Worm (Caenorhabditis elegans) whole organism, L4/young adult: ENCODE data around the gene T28H10.1.

Experiments used
- W03F9.2 ChIP-seq: fragments of 150-350 bp; optimal IDR thresholded peaks from 2 replicates; lab custom pipeline; 2014; ENCODE audit warnings: missing biosample characterization, missing genetic modification characterization
- dao-5 ChIP-seq: sonication (generic microtip); optimal IDR thresholded peaks from 2 replicates; lab custom pipeline; 2016; ENCODE audit warnings: missing genotype, missing genetic modification characterization, moderate library complexity, missing compliant biosample characterization
- him-1 ChIP-seq: sonication (generic microtip); optimal IDR thresholded peaks from 2 replicates; lab custom pipeline; 2016; ENCODE audit warnings: missing genotype, missing genetic modification reagents, missing genetic modification characterization, missing compliant biosample characterization

T28H10.1 gene

DNA sequence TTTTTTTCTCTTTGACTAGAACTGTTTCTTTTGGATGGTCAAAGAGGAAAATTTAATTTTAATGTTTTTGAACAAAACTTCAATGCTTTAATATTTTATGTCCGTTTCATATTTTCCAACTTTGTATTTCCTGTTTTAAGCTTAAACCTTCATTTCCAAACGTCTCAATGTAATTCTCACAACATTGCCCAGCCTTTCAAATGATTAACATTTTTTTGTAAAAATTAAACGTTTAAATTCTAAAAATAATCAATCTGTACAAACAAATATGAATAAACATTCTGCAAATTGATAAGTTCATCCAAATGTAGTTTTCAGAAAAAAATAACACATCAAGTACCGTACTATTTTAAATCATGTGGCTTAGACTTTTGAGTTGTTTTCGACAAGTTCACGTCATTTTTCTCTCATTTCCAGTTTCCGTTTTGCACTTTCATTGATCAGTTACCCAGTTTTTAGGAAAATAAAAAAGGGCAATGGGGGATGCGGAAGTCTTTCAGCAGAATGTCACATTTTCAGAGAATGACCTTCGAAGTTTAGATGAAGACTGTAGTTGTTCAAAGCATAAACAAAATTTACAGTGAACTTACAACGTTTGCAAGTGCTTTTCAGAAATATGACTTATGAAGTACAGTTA, 39.2 kb downstream of the T28H10.1 start:
- TF ChIP-seq dao-5 (tag; lab: Kevin White, UChicago) (no peak), him-1 (tag; lab: Kevin White, UChicago) (no peak), W03F9.2 (tag; lab: Kevin White, UChicago) (no peak)

DNA sequence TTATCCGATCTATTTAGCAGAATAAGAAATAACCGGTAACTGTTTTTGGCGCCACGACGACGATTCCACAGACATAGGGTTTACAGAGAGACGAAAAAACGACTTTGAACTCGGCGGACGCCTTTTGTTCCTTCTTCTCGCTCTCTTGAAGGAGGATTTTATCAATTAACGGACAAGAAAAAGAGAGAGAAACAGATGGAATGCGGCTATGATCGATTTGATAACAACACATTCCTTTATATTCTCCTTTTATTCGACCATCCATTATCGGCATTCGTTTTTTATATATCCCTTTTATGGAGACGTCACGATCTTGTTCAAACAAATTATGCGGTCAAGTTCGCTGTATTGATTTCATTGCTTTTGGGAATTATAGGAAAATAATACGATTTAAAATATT, 45.2 kb downstream of the T28H10.1 start:
- TF ChIP-seq W03F9.2 (tag; lab: Kevin White, UChicago) (peak; percentile 31), dao-5 (tag; lab: Kevin White, UChicago) (no peak), him-1 (tag; lab: Kevin White, UChicago) (no peak)

- TF ChIP-seq W03F9.2 (tag; lab: Kevin White, UChicago) (no peak), dao-5 (tag; lab: Kevin White, UChicago) (no peak), him-1 (tag; lab: Kevin White, UChicago) (no peak)
These were observed 46.0 kb downstream of the T28H10.1 start for ce11 chrV:12549604-12550003.

- no peak for TF ChIP-seq dao-5 (tag; lab: Kevin White, UChicago)
- TF ChIP-seq him-1 (tag; lab: Kevin White, UChicago), result no peak
- TF ChIP-seq W03F9.2 (tag; lab: Kevin White, UChicago), result no peak
These were observed 46.5 kb downstream of the T28H10.1 start, which contains the start of gene F45D3.3 for ce11 chrV:12550036-12550626. TSS of gene F45D3.3 (minus strand) at chrV:12550385.

DNA sequence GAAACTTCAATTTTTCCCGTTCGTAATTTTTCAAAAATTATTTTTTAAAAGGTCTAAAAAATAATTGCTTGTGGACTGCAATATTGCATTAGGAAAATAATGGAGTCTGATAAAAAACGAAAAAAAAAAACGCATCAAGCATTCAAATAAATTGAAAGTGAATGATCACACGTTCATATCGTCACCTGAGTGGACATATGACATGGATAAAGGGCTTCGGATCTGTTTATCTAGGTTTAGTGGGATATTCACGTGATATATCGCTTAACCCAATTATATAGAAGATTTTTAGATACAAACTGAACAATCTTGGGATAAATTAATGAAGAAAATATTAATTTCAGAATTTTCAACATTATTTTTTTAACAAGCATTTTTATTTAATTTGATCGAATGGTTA, 47.2 kb downstream of the T28H10.1 start:
- TF ChIP-seq W03F9.2 (tag; lab: Kevin White, UChicago) (no peak), dao-5 (tag; lab: Kevin White, UChicago) (no peak), him-1 (tag; lab: Kevin White, UChicago) (no peak)

- no peak for TF ChIP-seq W03F9.2 (tag; lab: Kevin White, UChicago)
- no peak for TF ChIP-seq dao-5 (tag; lab: Kevin White, UChicago)
- no peak for TF ChIP-seq him-1 (tag; lab: Kevin White, UChicago)
These were observed 48.3 kb downstream of the T28H10.1 start for ce11 chrV:12551638-12552478.

ce11 chrV:12552671-12553212, 49.1 kb downstream of the T28H10.1 start, which contains the start of gene F45D3.4:
TSS of gene F45D3.4 (minus strand) at chrV:12553191.
- no peak for TF ChIP-seq him-1 (tag; lab: Kevin White, UChicago)
- no peak for TF ChIP-seq W03F9.2 (tag; lab: Kevin White, UChicago)
- no peak for TF ChIP-seq dao-5 (tag; lab: Kevin White, UChicago)

- TF ChIP-seq him-1 (tag; lab: Kevin White, UChicago) (no peak), W03F9.2 (tag; lab: Kevin White, UChicago) (no peak), dao-5 (tag; lab: Kevin White, UChicago) (no peak)
These were observed 49.7 kb downstream of the T28H10.1 start for ce11 chrV:12553286-12553725.

DNA sequence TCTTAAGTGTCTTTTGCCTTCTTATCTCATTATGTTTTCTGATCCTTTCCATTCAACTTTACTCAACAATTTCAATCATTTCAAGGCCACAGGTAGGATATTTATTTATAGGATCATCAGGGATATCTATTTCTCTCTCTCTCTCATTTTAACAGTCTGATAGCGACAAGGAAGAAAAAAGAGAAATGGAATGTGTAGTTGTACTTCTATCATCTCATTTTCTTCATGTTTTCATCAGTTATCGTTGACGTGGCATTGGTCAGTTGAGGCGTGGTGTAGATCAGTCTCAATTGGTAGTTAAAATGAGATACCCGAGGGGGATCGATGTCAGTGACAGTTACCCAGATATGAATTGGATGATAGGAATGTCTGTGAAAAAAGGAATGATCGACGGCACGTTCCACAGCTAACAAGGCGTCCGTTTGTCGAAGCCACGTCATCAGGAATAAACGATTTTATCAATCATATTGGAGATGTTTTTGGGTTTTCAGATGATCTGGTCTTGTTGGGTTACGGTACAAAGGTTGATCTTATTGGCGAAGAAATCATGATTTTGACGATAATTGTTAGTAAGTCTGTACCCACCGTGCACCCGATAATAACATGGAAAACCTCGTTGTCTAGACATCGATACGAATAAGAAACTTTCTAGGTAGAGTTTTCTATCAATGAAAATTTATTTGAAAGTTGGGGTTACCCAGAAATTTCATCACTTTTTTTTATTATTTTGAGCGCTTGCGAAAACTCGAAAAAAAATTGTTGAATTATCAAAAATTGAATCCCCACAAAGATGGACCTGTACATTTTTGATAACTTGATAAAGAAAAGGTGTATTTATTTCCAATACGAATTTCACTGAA, 50.8 kb downstream of the T28H10.1 start:
- TF ChIP-seq him-1 (tag; lab: Kevin White, UChicago) (no peak), W03F9.2 (tag; lab: Kevin White, UChicago) (no peak), dao-5 (tag; lab: Kevin White, UChicago) (no peak)
